Worm (Caenorhabditis elegans): ENCODE measurements around the gene gfat-1.

DNA sequence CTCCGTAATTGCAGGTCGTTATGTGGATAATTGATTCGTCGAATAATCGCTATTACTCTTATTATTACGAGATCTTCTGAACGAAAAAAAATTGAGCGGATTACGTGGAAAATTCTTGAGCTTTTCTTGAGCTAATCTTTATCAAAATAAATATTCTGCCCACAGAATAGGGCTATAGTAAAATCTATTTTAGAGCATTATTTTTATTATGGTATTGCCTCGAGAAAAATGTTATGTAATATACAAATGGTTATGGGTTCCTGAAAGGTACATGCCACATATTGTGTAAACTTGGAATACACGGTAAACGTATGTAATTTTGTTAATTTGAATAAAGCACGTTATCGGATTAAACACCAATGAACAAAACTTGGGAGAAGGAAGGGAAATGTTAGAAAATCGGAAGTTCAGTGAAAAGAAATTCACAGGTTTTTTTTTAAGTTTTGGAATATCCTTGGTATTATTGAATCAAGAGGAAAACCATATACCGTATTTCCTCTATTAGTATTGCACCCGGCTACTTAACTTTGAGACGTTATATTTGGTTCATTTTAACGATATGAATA is 42.1 kb upstream of the gfat-1 start:
- TF ChIP-seq ets-7 (tag; optimal IDR thresholded peaks at IDR 0.05): no peak
- TF ChIP-seq ama-1 (optimal IDR thresholded peaks at IDR 0.05): no peak
- no peak for TF ChIP-seq flt-1 (GFP tag; IDR thresholded peaks at IDR 0.05)
- TF ChIP-seq ceh-13 (GFP tag; optimal IDR thresholded peaks at IDR 0.05): no peak
- TF ChIP-seq B0310.2 (tag; optimal IDR thresholded peaks at IDR 0.05): peak; percentile 1
- no peak for TF ChIP-seq F13C5.2 (tag; optimal IDR thresholded peaks at IDR 0.05)
- TF ChIP-seq tbx-37 (GFP tag; conservative IDR thresholded peaks at IDR 0.05): peak; percentile 27; the same call in 1 of the 2 replicates
